Worm (Caenorhabditis elegans) whole organism, young adult: ENCODE measurements around the gene dhrr-1.

Source experiments
- B0336.3 ChIP-seq: fragments of 200-800 bp; sonication (Bioruptor generic); IDR thresholded peaks from 2 replicates; pipeline ENCODE4 v1.3.6; 2022; ENCODE audit warnings: missing genetic modification characterization, missing compliant biosample characterization
- D2030.7 ChIP-seq: fragments of 200-800 bp; sonication (Bioruptor generic); IDR thresholded peaks from 2 replicates; pipeline ENCODE4 v1.3.6; 2022; ENCODE audit warnings: missing genetic modification reagents, missing genetic modification characterization, missing compliant biosample characterization
- F23B12.7 ChIP-seq: sonication (generic microtip); optimal IDR thresholded peaks from 2 replicates; lab custom pipeline; 2017; ENCODE audit warnings: missing genetic modification characterization, mild to moderate bottlenecking, missing compliant biosample characterization, antibody characterized with exemption, moderate library complexity; ENCODE audit not compliant: insufficient read depth
- F57A8.1 ChIP-seq: fragments of 200-800 bp; sonication (Bioruptor generic); optimal IDR thresholded peaks from 2 replicates; lab custom pipeline; 2018; ENCODE audit warnings: mild to moderate bottlenecking, missing genetic modification characterization, moderate library complexity, missing compliant biosample characterization
- T26A5.8 ChIP-seq: sonication (generic microtip); optimal IDR thresholded peaks from 2 replicates; lab custom pipeline; 2016; ENCODE audit warnings: missing genetic modification characterization, missing compliant biosample characterization
- Y56A3A.18 ChIP-seq: fragments of 200-800 bp; sonication (Bioruptor generic); IDR thresholded peaks from 2 replicates; pipeline ENCODE4 v1.3.6; 2022; ENCODE audit warnings: missing genetic modification reagents, missing genetic modification characterization, missing compliant biosample characterization
- aptf-2 ChIP-seq: fragments of 200-800 bp; sonication (Bioruptor generic); conservative IDR thresholded peaks from 2 replicates; pipeline ENCODE4 v1.3.6; 2022; ENCODE audit warnings: missing genetic modification reagents, missing genetic modification characterization, missing compliant biosample characterization
- athp-1 ChIP-seq: sonication (generic microtip); optimal IDR thresholded peaks from 2 replicates; lab custom pipeline; 2017; ENCODE audit warnings: mild to moderate bottlenecking, missing genetic modification characterization, missing compliant biosample characterization
- attf-3 ChIP-seq: fragments of 200-800 bp; sonication (Bioruptor generic); conservative IDR thresholded peaks from 2 replicates; pipeline ENCODE4 v1.3.6; 2022; ENCODE audit warnings: missing genetic modification reagents, missing genetic modification characterization, missing compliant biosample characterization
- bed-2 ChIP-seq: fragments of 200-800 bp; sonication (Bioruptor generic); IDR thresholded peaks from 2 replicates; pipeline ENCODE4 v1.3.6; 2022; ENCODE audit warnings: missing genetic modification reagents, missing genetic modification characterization, missing compliant biosample characterization
- cebp-1 ChIP-seq, 2 experiments: fragments of 200-800 bp in 1 of 2; sonication (Bioruptor generic) in 1 of 2; sonication (generic microtip) in 1 of 2; IDR thresholded peaks in 1 of 2; optimal IDR thresholded peaks in 1 of 2; 2 replicates each; pipeline versions ENCODE4 v1.3.6 to Lab custom; 2017 to 2022; ENCODE audit warnings: missing compliant biosample characterization in 2 of 2, missing genetic modification characterization in 2 of 2, mild to moderate bottlenecking in 1 of 2, missing genetic modification reagents in 1 of 2, moderate library complexity in 1 of 2
- ceh-27 ChIP-seq: fragments of 200-800 bp; sonication (Bioruptor generic); optimal IDR thresholded peaks from 2 replicates; lab custom pipeline; 2018; ENCODE audit warnings: mild to moderate bottlenecking, missing genetic modification characterization, moderate library complexity, missing compliant biosample characterization
- ceh-91 ChIP-seq: fragments of 200-800 bp; sonication (Bioruptor generic); IDR thresholded peaks from 2 replicates; pipeline ENCODE4 v1.3.6; 2022; ENCODE audit warnings: missing genetic modification reagents, missing genetic modification characterization, missing compliant biosample characterization
- chd-7 ChIP-seq: sonication (generic microtip); optimal IDR thresholded peaks from 2 replicates; lab custom pipeline; 2016; ENCODE audit warnings: mild to moderate bottlenecking, missing genetic modification characterization, moderate library complexity, missing compliant biosample characterization
- die-1 ChIP-seq: sonication (generic microtip); optimal IDR thresholded peaks from 2 replicates; lab custom pipeline; 2016; ENCODE audit warnings: missing genotype, mild to moderate bottlenecking, missing genetic modification characterization, missing compliant biosample characterization
- dox-1 ChIP-seq: fragments of 200-800 bp; sonication (Bioruptor generic); IDR thresholded peaks from 2 replicates; pipeline ENCODE4 v1.3.6; 2022; ENCODE audit warnings: missing genetic modification reagents, missing genetic modification characterization, missing compliant biosample characterization
- dpff-1 ChIP-seq: sonication (generic microtip); optimal IDR thresholded peaks from 2 replicates; lab custom pipeline; 2017; ENCODE audit warnings: mild to moderate bottlenecking, missing genetic modification characterization, missing compliant biosample characterization
- dpl-1 ChIP-seq: fragments of 150-350 bp; optimal IDR thresholded peaks from 2 replicates; lab custom pipeline; 2014; ENCODE audit warnings: missing biosample characterization, missing genetic modification reagents, missing genetic modification characterization
- egl-18 ChIP-seq: fragments of 200-800 bp; sonication (Bioruptor generic); IDR thresholded peaks from 2 replicates; pipeline ENCODE4 v1.3.6; 2022; ENCODE audit warnings: missing genetic modification reagents, missing genetic modification characterization, missing compliant biosample characterization
- ekl-4 ChIP-seq: fragments of 200-800 bp; sonication (Bioruptor generic); IDR thresholded peaks from 2 replicates; pipeline ENCODE4 v1.3.6; 2022; ENCODE audit warnings: missing genetic modification reagents, missing genetic modification characterization, missing compliant biosample characterization
- ets-4 ChIP-seq: fragments of 200-800 bp; sonication (Bioruptor generic); optimal IDR thresholded peaks from 2 replicates; lab custom pipeline; 2018; ENCODE audit warnings: mild to moderate bottlenecking, missing genetic modification characterization, missing compliant biosample characterization
- gei-17 ChIP-seq: fragments of 200-800 bp; sonication (Bioruptor generic); optimal IDR thresholded peaks from 2 replicates; lab custom pipeline; 2018; ENCODE audit warnings: mild to moderate bottlenecking, missing genetic modification characterization, missing compliant biosample characterization
- hlh-26 ChIP-seq: fragments of 200-800 bp; sonication (Bioruptor generic); conservative IDR thresholded peaks from 2 replicates; pipeline ENCODE4 v1.3.6; 2022; ENCODE audit warnings: missing genetic modification reagents, missing genetic modification characterization, missing compliant biosample characterization
- hmg-20 ChIP-seq: fragments of 200-800 bp; sonication (Bioruptor generic); IDR thresholded peaks from 2 replicates; pipeline ENCODE4 v1.3.6; 2022; ENCODE audit warnings: missing genetic modification reagents, missing genetic modification characterization, missing compliant biosample characterization
- hsf-1 ChIP-seq: fragments of 200-800 bp; sonication (Bioruptor generic); IDR thresholded peaks from 2 replicates; pipeline ENCODE4 v1.3.6; 2022; ENCODE audit warnings: missing genetic modification reagents, missing genetic modification characterization, missing compliant biosample characterization
- let-607 ChIP-seq, 2 experiments: fragments of 200-800 bp in 1 of 2; sonication (Bioruptor generic) in 1 of 2; sonication (generic microtip) in 1 of 2; optimal IDR thresholded peaks; 2 replicates each; lab custom pipeline; 2016 to 2018; ENCODE audit warnings: mild to moderate bottlenecking in 2 of 2, missing compliant biosample characterization in 2 of 2, missing genetic modification characterization in 2 of 2, moderate library complexity in 2 of 2, missing genotype in 1 of 2
- lin-40 ChIP-seq: sonication (generic microtip); optimal IDR thresholded peaks from 2 replicates; lab custom pipeline; 2016; ENCODE audit warnings: missing genetic modification characterization, mild to moderate bottlenecking, missing compliant biosample characterization, missing genotype, missing genetic modification reagents
- lin-54 ChIP-seq: fragments of 200-800 bp; sonication (Bioruptor generic); optimal IDR thresholded peaks from 2 replicates; lab custom pipeline; 2018; ENCODE audit warnings: mild to moderate bottlenecking, missing genetic modification characterization, missing compliant biosample characterization
- madf-3 ChIP-seq: fragments of 200-800 bp; sonication (Bioruptor generic); IDR thresholded peaks from 2 replicates; pipeline ENCODE4 v1.3.6; 2022; ENCODE audit warnings: missing genetic modification reagents, missing genetic modification characterization, missing compliant biosample characterization
- madf-6 ChIP-seq: fragments of 200-800 bp; sonication (Bioruptor generic); IDR thresholded peaks from 2 replicates; pipeline ENCODE4 v1.3.6; 2022; ENCODE audit warnings: missing genetic modification reagents, missing genetic modification characterization, missing compliant biosample characterization
- mel-28 ChIP-seq: sonication (generic microtip); optimal IDR thresholded peaks from 2 replicates; lab custom pipeline; 2016; ENCODE audit warnings: borderline replicate concordance, mild to moderate bottlenecking, missing genetic modification characterization, missing compliant biosample characterization
- mxl-1 ChIP-seq: sonication (generic microtip); optimal IDR thresholded peaks from 2 replicates; lab custom pipeline; 2016; ENCODE audit warnings: missing genetic modification characterization, missing compliant biosample characterization
- nfyb-1 ChIP-seq: fragments of 200-800 bp; sonication (Bioruptor generic); IDR thresholded peaks from 2 replicates; pipeline ENCODE4 v1.3.6; 2022; ENCODE audit warnings: missing genetic modification reagents, missing genetic modification characterization, missing compliant biosample characterization
- nhr-27 ChIP-seq: fragments of 200-800 bp; sonication (Bioruptor generic); optimal IDR thresholded peaks from 2 replicates; lab custom pipeline; 2018; ENCODE audit warnings: mild to moderate bottlenecking, missing genetic modification characterization, moderate library complexity, missing compliant biosample characterization
- rcor-1 ChIP-seq: fragments of 200-800 bp; sonication (Bioruptor generic); IDR thresholded peaks from 2 replicates; pipeline ENCODE4 v1.3.6; 2022; ENCODE audit warnings: missing genetic modification reagents, missing genetic modification characterization, missing compliant biosample characterization
- rec-8 ChIP-seq, 2 experiments: sonication (generic microtip); optimal IDR thresholded peaks; 2 replicates each; lab custom pipeline; 2016; ENCODE audit warnings: mild to moderate bottlenecking in 2 of 2, missing genetic modification characterization in 2 of 2, missing genetic modification reagents in 2 of 2, missing genotype in 2 of 2, missing biosample characterization in 1 of 2, missing compliant biosample characterization in 1 of 2, moderate library complexity in 1 of 2
- sea-2 ChIP-seq: fragments of 200-800 bp; sonication (Bioruptor generic); IDR thresholded peaks from 2 replicates; pipeline ENCODE4 v1.3.6; 2022; ENCODE audit warnings: missing genetic modification characterization, missing compliant biosample characterization
- somi-1 ChIP-seq: fragments of 200-800 bp; sonication (Bioruptor generic); optimal IDR thresholded peaks from 2 replicates; lab custom pipeline; 2018; ENCODE audit warnings: mild to moderate bottlenecking, missing genetic modification characterization, missing compliant biosample characterization
- tlf-1 ChIP-seq: fragments of 200-800 bp; sonication (Bioruptor generic); optimal IDR thresholded peaks from 2 replicates; lab custom pipeline; 2018; ENCODE audit warnings: mild to moderate bottlenecking, missing genetic modification characterization, missing compliant biosample characterization
- zim-3 ChIP-seq: sonication (generic microtip); optimal IDR thresholded peaks from 2 replicates; lab custom pipeline; 2017; ENCODE audit warnings: mild to moderate bottlenecking, missing genetic modification characterization, moderate library complexity, missing compliant biosample characterization

The dhrr-1 gene

DNA sequence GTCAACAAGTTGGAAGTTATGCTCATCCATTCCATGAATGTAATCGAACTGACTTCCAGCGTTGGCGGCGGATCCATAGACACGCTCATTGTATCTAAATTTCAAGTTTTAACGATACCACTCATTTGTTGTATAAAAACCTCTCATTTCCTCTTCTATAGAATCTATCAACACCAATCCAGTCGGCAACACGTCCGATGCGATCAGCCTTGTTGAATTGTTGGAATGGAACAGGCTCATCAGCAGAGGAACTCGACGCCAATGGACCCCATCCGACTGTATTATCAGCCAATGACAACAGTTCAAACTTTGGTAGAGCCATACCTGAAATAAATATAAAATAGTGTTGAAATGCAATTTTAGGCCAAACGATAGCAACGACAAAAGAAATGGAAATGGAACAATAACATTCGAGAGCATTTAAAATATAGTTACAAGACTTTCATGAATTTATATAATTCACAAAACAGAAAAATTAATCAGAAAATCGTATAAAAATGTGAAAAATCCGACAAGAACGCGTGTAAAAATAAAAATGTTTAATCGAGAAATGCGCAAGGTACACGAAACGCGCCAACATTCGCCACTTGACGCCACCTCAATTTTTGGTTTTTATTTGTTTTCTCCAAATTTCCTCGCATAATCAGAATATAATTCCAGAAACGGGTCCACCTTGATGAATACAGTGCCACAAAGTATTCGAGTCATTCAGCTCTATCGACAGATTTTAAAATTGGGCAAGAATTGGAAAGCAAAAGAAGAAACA is 27.0 kb downstream of the dhrr-1 start, which contains the start of the genes eif-3.D and R08D7.4 (continued):
- no peak for TF ChIP-seq die-1
- TF ChIP-seq ceh-27 (GFP tag; lab: Kevin White, UChicago): peak; percentile 35
- no peak for TF ChIP-seq aptf-2 (GFP tag; lab: Robert Waterston, UW)
- no peak for TF ChIP-seq dpff-1 (tag; lab: Kevin White, UChicago)
- peak; percentile 30 for TF ChIP-seq F23B12.7 (tag; lab: Kevin White, UChicago)
- TF ChIP-seq hlh-26 (GFP tag; lab: Robert Waterston, UW): no peak
- TF ChIP-seq bed-2: no peak

DNA sequence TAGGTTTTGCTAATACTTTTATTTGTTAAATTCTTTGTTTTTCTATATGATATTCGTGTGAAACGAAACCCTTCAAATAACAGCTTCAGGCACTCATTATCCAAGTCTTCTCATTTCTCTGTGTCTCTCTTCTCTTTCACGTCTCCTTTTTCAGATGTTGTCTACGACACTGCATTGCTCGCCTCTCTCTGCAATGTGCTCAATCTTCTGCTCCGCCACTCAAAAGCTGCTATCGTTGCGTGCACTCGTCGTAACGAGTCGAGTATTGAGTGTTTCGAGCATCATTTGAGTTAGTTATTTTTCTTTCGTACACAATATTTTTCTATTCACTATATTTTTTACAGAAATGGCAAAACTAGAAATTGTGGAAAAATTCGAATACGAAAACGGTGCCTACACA is 28.7 kb downstream of the dhrr-1 start:
- TF ChIP-seq tlf-1 (GFP tag; lab: Kevin White, UChicago) (no peak), ceh-27 (GFP tag; lab: Kevin White, UChicago) (peak; percentile 55), nhr-27 (tag; lab: Kevin White, UChicago) (no peak), hmg-20 (GFP tag; lab: Robert Waterston, UW) (no peak)

DNA sequence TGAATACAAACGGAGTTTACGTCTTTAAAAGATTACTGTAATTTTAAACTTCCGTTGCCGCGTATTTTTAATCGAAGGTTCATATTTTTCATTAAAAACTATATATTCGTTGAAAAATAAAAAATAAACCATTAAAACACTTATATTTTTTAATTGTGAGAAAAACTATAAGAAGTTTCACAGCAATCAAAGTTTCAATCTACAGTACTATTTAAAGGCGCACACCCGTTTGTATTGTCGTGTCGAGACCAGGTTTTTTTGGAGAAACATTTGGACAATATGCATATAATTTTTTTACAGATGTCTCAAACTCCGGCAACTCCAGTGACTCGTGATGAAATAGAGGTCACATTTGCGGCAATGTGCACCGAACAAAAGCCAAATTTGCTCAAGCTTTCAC is 29.4 kb downstream of the dhrr-1 start, which contains the start of gene R08D7.5:
Gene R08D7.5 (plus strand): TSS at position 301 of the 400 bp plus-strand sequence.
- TF ChIP-seq gei-17 (GFP tag; lab: Kevin White, UChicago): no peak
- TF ChIP-seq lin-40 (tag; lab: Kevin White, UChicago): no peak

DNA sequence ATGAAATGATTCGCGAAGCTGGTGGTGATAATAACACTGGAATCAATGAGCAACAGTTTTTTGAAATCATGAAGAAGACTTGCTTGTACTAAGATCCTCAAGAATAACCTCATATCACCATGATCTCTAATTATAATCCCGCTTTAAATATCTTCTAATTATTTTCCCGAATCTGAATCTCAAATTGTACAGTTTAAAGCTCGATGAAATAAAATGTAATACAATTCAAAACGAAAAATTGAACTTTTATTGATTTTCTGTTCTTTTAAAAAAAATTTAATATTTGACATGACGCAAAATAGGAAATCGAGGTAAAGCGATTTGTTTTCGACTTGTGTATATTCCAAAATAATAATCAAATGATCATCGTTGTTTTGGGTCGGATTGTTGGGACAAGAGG is 30.4 kb downstream of the dhrr-1 start:
- TF ChIP-seq let-607 (tag; optimal IDR thresholded peaks at IDR 0.05; lab: Kevin White, UChicago) (peak in 1 of 2 experiments; percentile 54), lin-54 (GFP tag; lab: Kevin White, UChicago) (peak; percentile 6), mxl-1 (tag; lab: Kevin White, UChicago) (no peak), cebp-1 (GFP tag; IDR thresholded peaks at IDR 0.05; lab: Robert Waterston, UW) (no peak), cebp-1 (tag; optimal IDR thresholded peaks at IDR 0.05; lab: Kevin White, UChicago) (peak; percentile 43), dox-1 (GFP tag; lab: Robert Waterston, UW) (0 out of 2 replicates have a peak, but pooled peaks have one; percentile 39), Y56A3A.18 (peak; percentile 45; the same call in 1 of the 2 replicates), dpl-1 (GFP tag; lab: Kevin White, UChicago) (no peak), ceh-91 (no peak), F23B12.7 (tag; lab: Kevin White, UChicago) (peak; percentile 23), die-1 (peak; percentile 17), T26A5.8 (tag; lab: Kevin White, UChicago) (no peak), attf-3 (GFP tag; lab: Robert Waterston, UW) (no peak), ets-4 (GFP tag; lab: Kevin White, UChicago) (no peak), madf-3 (GFP tag; lab: Robert Waterston, UW) (peak; percentile 81; the same call in 1 of the 2 replicates), mel-28 (peak; percentile 4), B0336.3 (GFP tag; lab: Robert Waterston, UW) (peak; percentile 73), rcor-1 (no peak), egl-18 (GFP tag; lab: Robert Waterston, UW) (no peak), F57A8.1 (GFP tag; lab: Kevin White, UChicago) (no peak), zim-3 (tag; lab: Kevin White, UChicago) (peak; percentile 26), chd-7 (tag; lab: Kevin White, UChicago) (no peak), hsf-1 (GFP tag; lab: Robert Waterston, UW) (peak; percentile 47; the same call in 1 of the 2 replicates), athp-1 (tag; lab: Kevin White, UChicago) (peak; percentile 48), aptf-2 (GFP tag; lab: Robert Waterston, UW) (no peak), rec-8 (tag; optimal IDR thresholded peaks at IDR 0.05; lab: Kevin White, UChicago) (no peak), ekl-4 (GFP tag; lab: Robert Waterston, UW) (peak; percentile 74; the same call in 1 of the 2 replicates), sea-2 (no peak), somi-1 (GFP tag; lab: Kevin White, UChicago) (peak; percentile 38), D2030.7 (GFP tag; lab: Robert Waterston, UW) (peak; percentile 31; the same call in 1 of the 2 replicates), nfyb-1 (GFP tag; lab: Robert Waterston, UW) (peak; percentile 50; the same call in 1 of the 2 replicates), madf-6 (GFP tag; lab: Robert Waterston, UW) (0 out of 2 replicates have a peak, but pooled peaks have one; percentile 31)
